Fruit fly (Drosophila melanogaster) whole organism, embryonic: ENCODE measurements around the gene Ssk.

Experiments
- Asciz ChIP-seq: fragments of 200-800 bp; sonication (Bioruptor generic); optimal IDR thresholded peaks from 2 replicates; lab custom pipeline; 2017; ENCODE audit warnings: missing biosample characterization, mild to moderate bottlenecking, missing genetic modification characterization, missing genetic modification reagents
- Atf6 ChIP-seq: fragments of 200-800 bp; sonication (Bioruptor generic); IDR thresholded peaks from 2 replicates; pipeline ENCODE4 v1.3.6; 2022; ENCODE audit warnings: missing biosample characterization, missing genetic modification characterization
- B-H2 ChIP-seq: fragments of 200-800 bp; sonication (Bioruptor generic); optimal IDR thresholded peaks from 2 replicates; lab custom pipeline; 2018; ENCODE audit warnings: missing biosample characterization, mild to moderate bottlenecking, missing genetic modification characterization
- CG10431 ChIP-seq: fragments of 200-800 bp; sonication (Bioruptor generic); optimal IDR thresholded peaks from 3 replicates; lab custom pipeline; 2018; ENCODE audit warnings: missing biosample characterization, mild to moderate bottlenecking, missing genetic modification characterization
- CG12769 ChIP-seq: fragments of 200-800 bp; sonication (Bioruptor generic); optimal IDR thresholded peaks from 2 replicates; lab custom pipeline; 2019; ENCODE audit warnings: missing biosample characterization, mild to moderate bottlenecking, missing genetic modification characterization, moderate library complexity
- CG14441 ChIP-seq: fragments of 200-800 bp; sonication (Bioruptor generic); IDR thresholded peaks from 2 replicates; pipeline ENCODE4 v1.3.6; 2022; ENCODE audit warnings: missing biosample characterization, missing genetic modification characterization
- CG15479 ChIP-seq: fragments of 200-800 bp; sonication (Bioruptor generic); optimal IDR thresholded peaks from 3 replicates; lab custom pipeline; 2019; ENCODE audit warnings: missing biosample characterization, mild to moderate bottlenecking, missing genetic modification characterization, moderate library complexity
- CG16813 ChIP-seq: fragments of 200-800 bp; sonication (Bioruptor generic); IDR thresholded peaks from 3 replicates; pipeline ENCODE4 v1.3.6; 2022; ENCODE audit warnings: missing biosample characterization, missing genetic modification characterization; ENCODE audit not compliant: partially characterized antibody
- CG17385 ChIP-seq: fragments of 200-800 bp; sonication (Bioruptor generic); optimal IDR thresholded peaks from 3 replicates; lab custom pipeline; 2018; ENCODE audit warnings: missing biosample characterization, mild to moderate bottlenecking, missing genetic modification characterization
- CG18619 ChIP-seq: fragments of 200-800 bp; sonication (Bioruptor generic); optimal IDR thresholded peaks from 3 replicates; lab custom pipeline; 2017; ENCODE audit warnings: missing biosample characterization, mild to moderate bottlenecking, missing genetic modification characterization
- CG2129 ChIP-seq: fragments of 200-800 bp; sonication (Bioruptor generic); IDR thresholded peaks from 2 replicates; pipeline ENCODE4 v1.3.6; 2022; ENCODE audit warnings: missing biosample characterization, missing genetic modification characterization; ENCODE audit not compliant: partially characterized antibody
- CG31224 ChIP-seq: fragments of 200-800 bp; sonication (Bioruptor generic); IDR thresholded peaks from 2 replicates; pipeline ENCODE4 v1.3.6; 2022; ENCODE audit warnings: missing biosample characterization, missing genetic modification characterization
- CG42726 ChIP-seq: fragments of 200-800 bp; sonication (Bioruptor generic); IDR thresholded peaks from 2 replicates; pipeline ENCODE4 v1.3.6; 2022; ENCODE audit warnings: missing biosample characterization, missing genetic modification characterization; ENCODE audit not compliant: partially characterized antibody
- CG4328 ChIP-seq: fragments of 200-800 bp; sonication (Bioruptor generic); optimal IDR thresholded peaks from 3 replicates; lab custom pipeline; 2017; ENCODE audit warnings: missing biosample characterization, missing genetic modification reagents, missing genetic modification characterization
- CG7271 ChIP-seq: fragments of 200-800 bp; sonication (Bioruptor generic); optimal IDR thresholded peaks from 2 replicates; lab custom pipeline; 2018; ENCODE audit warnings: missing biosample characterization, mild to moderate bottlenecking, missing genetic modification characterization, moderate library complexity
- CG9932 ChIP-seq: fragments of 200-800 bp; sonication (Bioruptor generic); IDR thresholded peaks from 2 replicates; pipeline ENCODE4 v1.3.6; 2022; ENCODE audit warnings: missing biosample characterization, missing genetic modification characterization
- Chrac-16 ChIP-seq: fragments of 200-800 bp; sonication (Bioruptor generic); optimal IDR thresholded peaks from 3 replicates; lab custom pipeline; 2016; ENCODE audit warnings: missing biosample characterization, missing genetic modification characterization
- D19B ChIP-seq: fragments of 200-800 bp; sonication (Bioruptor generic); optimal IDR thresholded peaks from 2 replicates; lab custom pipeline; 2017; ENCODE audit warnings: missing biosample characterization, mild to moderate bottlenecking, missing genetic modification characterization
- GATAe ChIP-seq: fragments of 200-800 bp; sonication (Bioruptor generic); conservative IDR thresholded peaks from 2 replicates; pipeline ENCODE4 v1.3.6; 2022; ENCODE audit warnings: missing biosample characterization, missing genetic modification characterization
- H2.0 ChIP-seq: fragments of 200-800 bp; sonication (Bioruptor generic); IDR thresholded peaks from 2 replicates; pipeline ENCODE4 v1.3.6; 2022; ENCODE audit warnings: missing biosample characterization, missing genetic modification characterization
- Hand ChIP-seq: fragments of 200-800 bp; sonication (Bioruptor generic); optimal IDR thresholded peaks from 2 replicates; lab custom pipeline; 2017; ENCODE audit warnings: mild to moderate bottlenecking, missing biosample characterization, missing genetic modification reagents, missing genetic modification characterization
- HmgD ChIP-seq: fragments of 200-800 bp; sonication (Bioruptor generic); optimal IDR thresholded peaks from 3 replicates; lab custom pipeline; 2016; ENCODE audit warnings: missing biosample characterization, missing genetic modification characterization
- Hmx ChIP-seq: fragments of 200-800 bp; sonication (Bioruptor generic); optimal IDR thresholded peaks from 2 replicates; lab custom pipeline; 2016; ENCODE audit warnings: missing biosample characterization, missing genetic modification characterization
- MBD-R2 ChIP-seq: fragments of 200-800 bp; sonication (Bioruptor generic); IDR thresholded peaks from 2 replicates; pipeline ENCODE4 v1.3.6; 2022; ENCODE audit warnings: missing biosample characterization, missing genetic modification characterization
- Mad ChIP-seq: fragments of 200-800 bp; sonication (Bioruptor generic); optimal IDR thresholded peaks from 2 replicates; lab custom pipeline; 2016; ENCODE audit warnings: missing biosample characterization, missing genetic modification characterization
- NC2α ChIP-seq: fragments of 200-800 bp; sonication (Bioruptor generic); optimal IDR thresholded peaks from 2 replicates; lab custom pipeline; 2016; ENCODE audit warnings: missing biosample characterization, missing genetic modification characterization
- Oaz ChIP-seq: fragments of 200-800 bp; sonication (Bioruptor generic); IDR thresholded peaks from 2 replicates; pipeline ENCODE4 v1.3.6; 2022; ENCODE audit warnings: missing biosample characterization, missing genetic modification characterization
- Pdp1 ChIP-seq, 2 experiments: fragments of 200-800 bp; sonication (Bioruptor generic); optimal IDR thresholded peaks; 3 replicates each; lab custom pipeline; 2016; ENCODE audit warnings: missing biosample characterization in 2 of 2, missing genetic modification characterization in 2 of 2, mild to moderate bottlenecking in 1 of 2, moderate library complexity in 1 of 2
- ab ChIP-seq: fragments of 200-800 bp; sonication (Bioruptor generic); optimal IDR thresholded peaks from 2 replicates; lab custom pipeline; 2016; ENCODE audit warnings: missing biosample characterization, missing genetic modification characterization
- aop ChIP-seq: fragments of 200-800 bp; sonication (Bioruptor generic); IDR thresholded peaks from 2 replicates; pipeline ENCODE4 v1.3.6; 2022; ENCODE audit warnings: missing biosample characterization, missing genetic modification characterization
- bcd ChIP-seq: fragments of 200-800 bp; sonication (Bioruptor generic); optimal IDR thresholded peaks from 2 replicates; lab custom pipeline; 2017; ENCODE audit warnings: missing biosample characterization, mild to moderate bottlenecking, missing genetic modification characterization
- bigmax ChIP-seq: fragments of 200-800 bp; sonication (Bioruptor generic); optimal IDR thresholded peaks from 2 replicates; lab custom pipeline; 2018; ENCODE audit warnings: missing biosample characterization, mild to moderate bottlenecking, missing genetic modification characterization
- caup ChIP-seq: fragments of 200-800 bp; sonication (Bioruptor generic); optimal IDR thresholded peaks from 3 replicates; lab custom pipeline; 2017; ENCODE audit warnings: missing biosample characterization, mild to moderate bottlenecking, missing genetic modification characterization, moderate library complexity; ENCODE audit not compliant: severe bottlenecking
- chinmo ChIP-seq: fragments of 200-800 bp; sonication (Bioruptor generic); IDR thresholded peaks from 4 replicates; pipeline ENCODE4 v1.3.6; 2022; ENCODE audit warnings: missing biosample characterization, missing genetic modification characterization; ENCODE audit not compliant: partially characterized antibody
- ci ChIP-seq: fragments of 200-800 bp; sonication (Bioruptor generic); IDR thresholded peaks from 3 replicates; pipeline ENCODE4 v1.3.6; 2022; ENCODE audit warnings: missing biosample characterization, missing genetic modification characterization
- dati ChIP-seq: fragments of 200-800 bp; sonication (Bioruptor generic); IDR thresholded peaks from 2 replicates; pipeline ENCODE4 v1.3.6; 2022; ENCODE audit warnings: missing biosample characterization, missing genetic modification characterization
- gcm2 ChIP-seq: fragments of 200-800 bp; sonication (Bioruptor generic); optimal IDR thresholded peaks from 2 replicates; lab custom pipeline; 2016; ENCODE audit warnings: missing biosample characterization, missing genetic modification characterization
- gem ChIP-seq: fragments of 200-800 bp; sonication (Bioruptor generic); optimal IDR thresholded peaks from 2 replicates; lab custom pipeline; 2019; ENCODE audit warnings: missing biosample characterization, mild to moderate bottlenecking, missing genetic modification characterization, moderate library complexity
- gfzf ChIP-seq: fragments of 200-800 bp; sonication (Bioruptor generic); optimal IDR thresholded peaks from 2 replicates; lab custom pipeline; 2016; ENCODE audit warnings: missing biosample characterization, mild to moderate bottlenecking, missing genetic modification characterization, moderate library complexity
- gro ChIP-seq: fragments of 200-800 bp; sonication (Bioruptor generic); optimal IDR thresholded peaks from 2 replicates; lab custom pipeline; 2016; ENCODE audit warnings: missing biosample characterization, missing genetic modification characterization
- insv ChIP-seq, 2 experiments: fragments of 200-800 bp; sonication (Bioruptor generic); optimal IDR thresholded peaks; 3 replicates each; lab custom pipeline; 2016 to 2018; ENCODE audit warnings: missing biosample characterization in 2 of 2, missing genetic modification characterization in 2 of 2
- mld ChIP-seq: fragments of 200-800 bp; sonication (Bioruptor generic); IDR thresholded peaks from 3 replicates; pipeline ENCODE4 v1.3.6; 2022; ENCODE audit warnings: missing biosample characterization, missing genetic modification characterization; ENCODE audit not compliant: partially characterized antibody
- run ChIP-seq: fragments of 200-800 bp; sonication (Bioruptor generic); optimal IDR thresholded peaks from 3 replicates; lab custom pipeline; 2018; ENCODE audit warnings: missing biosample characterization, mild to moderate bottlenecking, missing genetic modification characterization
- sim ChIP-seq: fragments of 200-800 bp; sonication (Bioruptor generic); IDR thresholded peaks from 2 replicates; pipeline ENCODE4 v1.3.6; 2022; ENCODE audit warnings: missing biosample characterization, missing genetic modification characterization
- sima ChIP-seq: fragments of 200-800 bp; sonication (Bioruptor generic); optimal IDR thresholded peaks from 2 replicates; lab custom pipeline; 2016; ENCODE audit warnings: missing biosample characterization, missing genetic modification characterization
- vvl ChIP-seq: fragments of 200-800 bp; sonication (Bioruptor generic); IDR thresholded peaks from 2 replicates; pipeline ENCODE4 v1.3.6; 2022; ENCODE audit warnings: missing biosample characterization, missing genetic modification characterization
- wor ChIP-seq: fragments of 200-800 bp; sonication (Bioruptor generic); IDR thresholded peaks from 2 replicates; pipeline ENCODE4 v1.3.6; 2022; ENCODE audit warnings: missing biosample characterization, missing genetic modification characterization

The Ssk gene

DNA sequence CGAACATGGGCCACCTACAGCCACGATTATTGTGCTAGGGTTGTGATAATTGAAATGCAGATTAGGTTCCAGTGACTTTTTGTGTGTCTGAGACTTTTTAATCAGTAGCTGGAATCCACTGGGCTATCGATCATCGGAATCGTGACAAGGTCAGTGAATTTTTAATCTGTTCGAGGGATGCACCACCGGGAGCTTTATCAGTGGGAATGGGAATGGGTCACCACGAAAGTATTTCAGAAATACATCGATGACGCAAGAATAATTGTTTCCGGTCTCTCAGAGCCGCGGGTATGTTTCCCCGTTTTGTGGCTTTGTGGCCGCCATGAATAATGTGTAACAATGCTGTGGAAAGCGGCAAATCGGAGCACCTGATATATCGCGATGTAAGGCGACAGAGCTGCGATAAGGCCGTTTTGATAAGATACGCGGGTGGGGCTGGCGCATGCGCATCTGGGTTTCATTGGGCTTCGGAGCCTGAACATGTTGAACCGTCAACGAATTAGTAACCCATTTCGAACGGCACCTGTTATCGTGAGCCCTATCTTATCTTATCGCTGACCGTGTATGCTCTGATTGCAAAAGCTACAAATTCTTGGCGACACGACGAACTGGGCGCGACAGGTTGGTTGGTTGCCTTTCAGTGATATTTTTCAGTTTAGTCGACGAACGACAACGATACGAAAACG is at the start of gene Ssk (continued):
- TF ChIP-seq Hand (GFP tag; lab: Kevin White, UChicago): peak; percentile 6
- peak; percentile 12; the same call in 1 of the 2 replicates for TF ChIP-seq aop (GFP tag; lab: Robert Waterston, UW)
- no peak for TF ChIP-seq insv (GFP tag; optimal IDR thresholded peaks at IDR 0.05; lab: Kevin White, UChicago)
- no peak for TF ChIP-seq run
- TF ChIP-seq gcm2 (GFP tag; lab: Kevin White, UChicago): no peak
- TF ChIP-seq gro (GFP tag; lab: Kevin White, UChicago): peak; percentile 43
- no peak for TF ChIP-seq CG4328 (GFP tag; lab: Kevin White, UChicago)
- no peak for TF ChIP-seq Chrac-16 (GFP tag; lab: Kevin White, UChicago)
- TF ChIP-seq CG16813 (GFP tag; lab: Robert Waterston, UW): no peak
- no peak for TF ChIP-seq Oaz (GFP tag; lab: Robert Waterston, UW)
- TF ChIP-seq CG14441 (GFP tag; lab: Robert Waterston, UW): no peak
- peak; percentile 22 for TF ChIP-seq CG17385
- TF ChIP-seq Pdp1 (GFP tag; optimal IDR thresholded peaks at IDR 0.05; lab: Kevin White, UChicago): peak in 1 of 2 experiments; percentile 90
- TF ChIP-seq CG18619 (GFP tag; lab: Kevin White, UChicago): no peak
- TF ChIP-seq GATAe (GFP tag; lab: Robert Waterston, UW): peak; percentile 99
- TF ChIP-seq CG10431 (GFP tag; lab: Kevin White, UChicago): no peak
- no peak for TF ChIP-seq gfzf (GFP tag; lab: Kevin White, UChicago)
- no peak for TF ChIP-seq wor (GFP tag; lab: Robert Waterston, UW)
- no peak for TF ChIP-seq vvl (GFP tag; lab: Robert Waterston, UW)
- TF ChIP-seq B-H2 (GFP tag; lab: Kevin White, UChicago): peak; percentile 40
- TF ChIP-seq caup (GFP tag; lab: Kevin White, UChicago): peak; percentile 31
- TF ChIP-seq mld (GFP tag; lab: Robert Waterston, UW): no peak
- no peak for TF ChIP-seq Hmx (GFP tag; lab: Kevin White, UChicago)
- no peak for TF ChIP-seq CG7271 (tag; lab: Kevin White, UChicago)
- TF ChIP-seq dati: no peak
- TF ChIP-seq Asciz (GFP tag; lab: Kevin White, UChicago): no peak
- TF ChIP-seq Mad (GFP tag; lab: Kevin White, UChicago): no peak
- TF ChIP-seq CG31224 (GFP tag; lab: Robert Waterston, UW): no peak
- peak; percentile 45 for TF ChIP-seq ci
- TF ChIP-seq bcd (GFP tag; lab: Kevin White, UChicago): no peak
- no peak for TF ChIP-seq NC2α (GFP tag; lab: Kevin White, UChicago)
- TF ChIP-seq Atf6 (GFP tag; lab: Robert Waterston, UW): peak; percentile 73; the same call in 1 of the 2 replicates
- no peak for TF ChIP-seq CG9932 (GFP tag; lab: Robert Waterston, UW)
- no peak for TF ChIP-seq gem (tag; lab: Kevin White, UChicago)
- no peak for TF ChIP-seq HmgD (GFP tag; lab: Kevin White, UChicago)
- peak; percentile 60 for TF ChIP-seq CG12769
- 0 out of 2 replicates have a peak, but pooled peaks have one; percentile 9 for TF ChIP-seq MBD-R2 (GFP tag; lab: Robert Waterston, UW)
- no peak for TF ChIP-seq H2.0 (GFP tag; lab: Robert Waterston, UW)
- TF ChIP-seq sim: no peak
- no peak for TF ChIP-seq sima (GFP tag; lab: Kevin White, UChicago)
- no peak; the same call in 3 of the 4 replicates for TF ChIP-seq chinmo (GFP tag; lab: Robert Waterston, UW)
- no peak for TF ChIP-seq CG15479
- no peak for TF ChIP-seq CG2129 (GFP tag; lab: Robert Waterston, UW)
- no peak for TF ChIP-seq D19B (GFP tag; lab: Kevin White, UChicago)
- TF ChIP-seq CG42726 (GFP tag; lab: Robert Waterston, UW): no peak
- TF ChIP-seq ab: no peak
- no peak for TF ChIP-seq bigmax (GFP tag; lab: Kevin White, UChicago)
